Worm (Caenorhabditis elegans) whole organism, late embryonic: ENCODE results near the gene ttr-42.

Experiments used
- F13H6.1 ChIP-seq: sonication (generic microtip); optimal IDR thresholded peaks from 2 replicates; lab custom pipeline; 2016; ENCODE audit warnings: missing genetic modification characterization, missing compliant biosample characterization
- ama-1 ChIP-seq: fragments of 150-350 bp; optimal IDR thresholded peaks from 2 replicates; lab custom pipeline; 2014
- ceh-19 ChIP-seq: fragments of 200-800 bp; sonication (Bioruptor generic); optimal IDR thresholded peaks from 2 replicates; lab custom pipeline; 2018; ENCODE audit warnings: mild to moderate bottlenecking, missing genetic modification characterization, missing compliant biosample characterization
- ceh-34 ChIP-seq: sonication (generic microtip); optimal IDR thresholded peaks from 2 replicates; lab custom pipeline; 2016; ENCODE audit warnings: mild to moderate bottlenecking, missing genetic modification characterization, missing compliant biosample characterization
- che-1 ChIP-seq: sonication (generic microtip); optimal IDR thresholded peaks from 2 replicates; lab custom pipeline; 2016; ENCODE audit warnings: mild to moderate bottlenecking, missing genetic modification characterization, missing compliant biosample characterization
- hlh-13 ChIP-seq: fragments of 200-800 bp; sonication (Bioruptor generic); optimal IDR thresholded peaks from 2 replicates; lab custom pipeline; 2018; ENCODE audit warnings: mild to moderate bottlenecking, missing genetic modification characterization, missing compliant biosample characterization
- hlh-15 ChIP-seq: sonication (generic microtip); optimal IDR thresholded peaks from 2 replicates; lab custom pipeline; 2016; ENCODE audit warnings: missing genetic modification characterization, missing compliant biosample characterization
- hlh-8 ChIP-seq: sonication (generic microtip); optimal IDR thresholded peaks from 2 replicates; lab custom pipeline; 2016; ENCODE audit warnings: missing genotype, missing genetic modification characterization, missing compliant biosample characterization
- pha-4 ChIP-seq: fragments of 150-350 bp; optimal IDR thresholded peaks from 2 replicates; lab custom pipeline; 2018; ENCODE audit warnings: missing biosample characterization, missing genetic modification reagents, missing genetic modification characterization
- rnt-1 ChIP-seq: sonication (generic microtip); optimal IDR thresholded peaks from 2 replicates; lab custom pipeline; 2016; ENCODE audit warnings: missing genetic modification characterization, missing compliant biosample characterization
- unc-3 ChIP-seq, 2 experiments: fragments of 200-800 bp in 1 of 2; sonication (Bioruptor generic) in 1 of 2; sonication (generic microtip) in 1 of 2; conservative IDR thresholded peaks in 1 of 2; optimal IDR thresholded peaks in 1 of 2; 2 replicates each; pipeline versions ENCODE4 v1.3.6 to Lab custom; 2016 to 2022; ENCODE audit warnings: missing compliant biosample characterization in 2 of 2, missing genetic modification characterization in 2 of 2, missing genetic modification reagents in 1 of 2
- unc-42 ChIP-seq: sonication (generic microtip); optimal IDR thresholded peaks from 2 replicates; lab custom pipeline; 2016; ENCODE audit warnings: missing genotype, missing genetic modification characterization, missing compliant biosample characterization
- unc-55 ChIP-seq: sonication (generic microtip); optimal IDR thresholded peaks from 2 replicates; lab custom pipeline; 2017; ENCODE audit warnings: missing biosample characterization, missing genetic modification reagents, missing genetic modification characterization

DNA sequence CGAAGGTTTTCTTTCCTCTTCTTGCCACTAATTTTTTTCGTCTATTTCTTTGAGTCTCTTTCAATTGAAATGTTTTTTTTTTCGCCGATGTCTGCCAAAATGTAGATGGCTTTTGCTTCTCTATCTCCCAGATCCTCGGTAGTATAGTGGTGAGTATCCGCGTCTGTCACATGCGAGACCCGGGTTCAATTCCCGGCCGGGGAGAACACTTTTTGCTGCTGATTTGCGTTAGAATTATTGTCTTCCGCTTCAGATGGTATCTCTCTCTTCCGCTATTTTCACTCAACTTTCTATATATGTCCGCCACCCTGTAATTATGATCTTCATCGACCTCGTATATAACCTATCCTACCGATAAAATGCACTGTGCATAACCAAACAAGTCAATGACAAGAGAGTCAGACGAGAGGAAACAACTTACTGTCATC lies 24.1 kb upstream of the ttr-42 start:
- peak; percentile 62 for TF ChIP-seq rnt-1 (tag; lab: Kevin White, UChicago)
- TF ChIP-seq hlh-13 (GFP tag; lab: Kevin White, UChicago): peak; percentile 20
- peak; percentile 46 for TF ChIP-seq hlh-15 (tag; lab: Kevin White, UChicago)
- TF ChIP-seq pha-4: no peak
- no peak for TF ChIP-seq hlh-8
- peak; percentile 47 for TF ChIP-seq ceh-19 (GFP tag; lab: Kevin White, UChicago)
- TF ChIP-seq F13H6.1: peak; percentile 11
- no peak for TF ChIP-seq ama-1 (lab: Kevin White, UChicago)
- no peak for TF ChIP-seq unc-42
- peak; percentile 65 for TF ChIP-seq unc-55 (GFP tag; lab: Kevin White, UChicago)
- no peak for TF ChIP-seq unc-3 (GFP tag; conservative IDR thresholded peaks at IDR 0.05; lab: Robert Waterston, UW)
- peak; percentile 39 for TF ChIP-seq unc-3 (tag; optimal IDR thresholded peaks at IDR 0.05; lab: Kevin White, UChicago)
- peak; percentile 40 for TF ChIP-seq ceh-34 (tag; lab: Kevin White, UChicago)
- peak; percentile 68 for TF ChIP-seq che-1 (tag; lab: Kevin White, UChicago)
